Worm (Caenorhabditis elegans) whole organism, midembryonic: ENCODE data around the gene srh-274.

Source experiments
- cog-1 ChIP-seq: sonication (generic microtip); optimal IDR thresholded peaks from 2 replicates; lab custom pipeline; 2016; ENCODE audit warnings: missing genetic modification characterization, missing compliant biosample characterization
- flt-1 ChIP-seq: fragments of 200-800 bp; sonication (Bioruptor generic); IDR thresholded peaks from 2 replicates; pipeline ENCODE4 v1.3.6; 2022; ENCODE audit warnings: missing genetic modification characterization, missing compliant biosample characterization
- klf-2 ChIP-seq: fragments of 200-800 bp; sonication (Bioruptor generic); conservative IDR thresholded peaks from 2 replicates; pipeline ENCODE4 v1.3.6; 2022; ENCODE audit warnings: missing genetic modification reagents, missing genetic modification characterization, missing compliant biosample characterization
- med-1 ChIP-seq: sonication (generic microtip); optimal IDR thresholded peaks from 2 replicates; lab custom pipeline; 2017; ENCODE audit warnings: missing genetic modification characterization, mild to moderate bottlenecking, missing compliant biosample characterization, antibody characterized with exemption, missing genetic modification reagents; ENCODE audit not compliant: insufficient read depth
- ref-1 ChIP-seq: fragments of 200-800 bp; sonication (Bioruptor generic); conservative IDR thresholded peaks from 2 replicates; pipeline ENCODE4 v1.3.6; 2022; ENCODE audit warnings: missing genetic modification reagents, missing genetic modification characterization, missing compliant biosample characterization
- tab-1 ChIP-seq: fragments of 200-800 bp; sonication (Bioruptor generic); IDR thresholded peaks from 2 replicates; pipeline ENCODE4 v1.3.6; 2022; ENCODE audit warnings: missing genetic modification characterization, missing compliant biosample characterization
- ztf-23 ChIP-seq: fragments of 200-800 bp; sonication (Bioruptor generic); IDR thresholded peaks from 2 replicates; pipeline ENCODE4 v1.3.6; 2022; ENCODE audit warnings: missing genetic modification reagents, missing genetic modification characterization, missing compliant biosample characterization

DNA sequence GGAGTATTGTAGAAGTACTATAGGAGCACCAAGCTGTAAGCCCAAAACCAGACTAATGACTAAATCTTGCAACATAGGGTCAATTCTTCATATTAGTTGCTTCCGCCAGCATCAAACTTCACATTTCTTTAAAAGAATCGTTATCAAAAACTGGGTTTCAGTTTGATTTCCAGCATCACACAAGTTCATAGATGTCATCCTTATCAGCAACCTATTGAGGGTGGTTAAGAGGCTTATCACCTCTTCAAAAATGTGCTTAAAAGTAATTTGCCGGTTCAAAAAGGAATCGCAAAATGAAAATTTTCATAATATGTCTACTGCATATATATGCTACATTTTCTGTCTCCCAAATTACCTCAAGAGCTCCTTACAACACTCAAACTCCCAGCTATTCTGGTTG lies 39.2 kb upstream of the srh-274 start, which contains the start of gene clec-43:
- TF ChIP-seq klf-2 (GFP tag; lab: Robert Waterston, UW) (no peak), med-1 (GFP tag; lab: Kevin White, UChicago) (no peak), flt-1 (GFP tag; lab: Robert Waterston, UW) (no peak), tab-1 (no peak), cog-1 (tag; lab: Kevin White, UChicago) (no peak), ztf-23 (GFP tag; lab: Robert Waterston, UW) (no peak), ref-1 (no peak)
